Worm (Caenorhabditis elegans) whole organism, L4 larva: ENCODE data around the gene T19E7.6.
A peak's percentile ranks its signal among the peaks of the same experiment; 100 is the strongest.

ENCODE experiments used
- F37D6.2 ChIP-seq: sonication (generic microtip); optimal IDR thresholded peaks from 2 replicates; lab custom pipeline; 2016; ENCODE audit warnings: mild to moderate bottlenecking, missing genetic modification characterization, missing compliant biosample characterization
- F44E2.7 ChIP-seq: fragments of 200-800 bp; sonication (Bioruptor generic); IDR thresholded peaks from 2 replicates; pipeline ENCODE4 v2.1.2; 2022; ENCODE audit warnings: missing genetic modification characterization, missing compliant biosample characterization
- T20F7.1 ChIP-seq: fragments of 200-800 bp; sonication (Bioruptor generic); optimal IDR thresholded peaks from 2 replicates; lab custom pipeline; 2018; ENCODE audit warnings: mild to moderate bottlenecking, missing genetic modification characterization, missing compliant biosample characterization
- T26A8.4 ChIP-seq: fragments of 200-800 bp; sonication (Bioruptor generic); IDR thresholded peaks from 2 replicates; pipeline ENCODE4 v1.3.6; 2022; ENCODE audit warnings: missing genetic modification characterization, missing compliant biosample characterization
- Y105C5A.15 ChIP-seq: fragments of 200-800 bp; sonication (Bioruptor generic); IDR thresholded peaks from 2 replicates; pipeline ENCODE4 v1.3.6; 2022; ENCODE audit warnings: missing genetic modification characterization, missing compliant biosample characterization
- Y48G9A.11 ChIP-seq: fragments of 200-800 bp; sonication (Bioruptor generic); IDR thresholded peaks from 2 replicates; pipeline ENCODE4 v1.3.6; 2022; ENCODE audit warnings: missing genetic modification reagents, missing genetic modification characterization, missing compliant biosample characterization
- Y5F2A.4 ChIP-seq: fragments of 200-800 bp; sonication (Bioruptor generic); optimal IDR thresholded peaks from 2 replicates; lab custom pipeline; 2018; ENCODE audit warnings: mild to moderate bottlenecking, missing genetic modification characterization, missing compliant biosample characterization
- ZK337.2 ChIP-seq: fragments of 200-800 bp; sonication (Bioruptor generic); IDR thresholded peaks from 2 replicates; pipeline ENCODE4 v1.3.6; 2022; ENCODE audit warnings: missing genetic modification reagents, missing genetic modification characterization, missing compliant biosample characterization
- aha-1 ChIP-seq: fragments of 150-350 bp; peaks from one replicate; lab custom pipeline; 2014; ENCODE audit warnings: missing biosample characterization, missing genetic modification characterization
- aly-2 ChIP-seq: sonication (generic microtip); optimal IDR thresholded peaks from 2 replicates; lab custom pipeline; 2018; ENCODE audit warnings: missing biosample characterization, missing genetic modification characterization
- attf-4 ChIP-seq: sonication (generic microtip); optimal IDR thresholded peaks from 3 replicates; lab custom pipeline; 2017; ENCODE audit warnings: missing biosample characterization, missing genetic modification characterization
- ceh-20 ChIP-seq: fragments of 200-800 bp; sonication (Bioruptor generic); IDR thresholded peaks from 2 replicates; pipeline ENCODE4 v1.3.6; 2022; ENCODE audit warnings: missing genetic modification reagents, missing genetic modification characterization, missing compliant biosample characterization
- ceh-28 ChIP-seq: fragments of 150-350 bp; optimal IDR thresholded peaks from 2 replicates; lab custom pipeline; 2014; ENCODE audit warnings: missing biosample characterization, missing genetic modification reagents, missing genetic modification characterization
- ceh-44 ChIP-seq: fragments of 200-800 bp; sonication (Bioruptor generic); IDR thresholded peaks from 2 replicates; pipeline ENCODE4 v1.3.6; 2022; ENCODE audit warnings: missing genetic modification reagents, missing genetic modification characterization, missing compliant biosample characterization
- ceh-82 ChIP-seq: sonication (generic microtip); optimal IDR thresholded peaks from 2 replicates; lab custom pipeline; 2017; ENCODE audit warnings: missing biosample characterization, missing genetic modification characterization
- cey-2 ChIP-seq: sonication (generic microtip); optimal IDR thresholded peaks from 3 replicates; lab custom pipeline; 2017; ENCODE audit warnings: missing genetic modification characterization, mild to moderate bottlenecking, missing compliant biosample characterization, antibody characterized with exemption, borderline replicate concordance; ENCODE audit not compliant: insufficient read depth
- daf-19 ChIP-seq: fragments of 200-800 bp; sonication (Bioruptor generic); conservative IDR thresholded peaks from 2 replicates; pipeline ENCODE4 v1.3.6; 2022; ENCODE audit warnings: missing genetic modification characterization, missing compliant biosample characterization
- daf-8 ChIP-seq: fragments of 200-800 bp; sonication (Bioruptor generic); IDR thresholded peaks from 2 replicates; pipeline ENCODE4 v1.3.6; 2022; ENCODE audit warnings: missing genetic modification characterization, missing compliant biosample characterization
- dmd-9 ChIP-seq: fragments of 200-800 bp; sonication (Bioruptor generic); IDR thresholded peaks from 2 replicates; pipeline ENCODE4 v1.3.6; 2022; ENCODE audit warnings: missing genetic modification reagents, missing genetic modification characterization, missing compliant biosample characterization
- dpl-1 ChIP-seq: fragments of 150-350 bp; optimal IDR thresholded peaks from 2 replicates; lab custom pipeline; 2014; ENCODE audit warnings: missing biosample characterization, missing genetic modification reagents, missing genetic modification characterization
- egl-43 ChIP-seq: fragments of 200-800 bp; sonication (Bioruptor generic); IDR thresholded peaks from 2 replicates; pipeline ENCODE4 v1.3.6; 2022; ENCODE audit warnings: missing genetic modification reagents, missing genetic modification characterization, missing compliant biosample characterization
- hif-1 ChIP-seq, 2 experiments: sonication (generic microtip); optimal IDR thresholded peaks; 2 replicates each; lab custom pipeline; 2016 to 2017; ENCODE audit warnings: missing compliant biosample characterization in 2 of 2, missing genetic modification characterization in 2 of 2, missing genetic modification reagents in 2 of 2, missing genotype in 2 of 2, mild to moderate bottlenecking in 1 of 2
- hlh-30 ChIP-seq: sonication (generic microtip); optimal IDR thresholded peaks from 2 replicates; lab custom pipeline; 2017; ENCODE audit warnings: antibody characterized with exemption, mild to moderate bottlenecking, missing genetic modification characterization, missing compliant biosample characterization; ENCODE audit not compliant: insufficient read depth
- lim-7 ChIP-seq: fragments of 200-800 bp; sonication (Bioruptor generic); IDR thresholded peaks from 2 replicates; pipeline ENCODE4 v1.3.6; 2022; ENCODE audit warnings: missing genetic modification characterization, missing compliant biosample characterization
- lin-13 ChIP-seq: fragments of 150-350 bp; optimal IDR thresholded peaks from 2 replicates; lab custom pipeline; 2014; ENCODE audit warnings: missing biosample characterization, missing genetic modification reagents, missing genetic modification characterization
- lin-29 ChIP-seq: fragments of 200-800 bp; sonication (Bioruptor generic); IDR thresholded peaks from 2 replicates; pipeline ENCODE4 v1.3.6; 2022; ENCODE audit warnings: missing genetic modification reagents, missing genetic modification characterization, missing compliant biosample characterization
- lin-39 ChIP-seq: fragments of 150-350 bp; optimal IDR thresholded peaks from 2 replicates; lab custom pipeline; 2014; ENCODE audit warnings: missing biosample characterization, missing genetic modification reagents, missing genetic modification characterization
- lsy-2 ChIP-seq, 2 experiments: fragments of 150-350 bp in 1 of 2; sonication (generic microtip) in 1 of 2; optimal IDR thresholded peaks; 2 replicates each; lab custom pipeline; 2014 to 2017; ENCODE audit warnings: missing biosample characterization in 2 of 2, missing genetic modification characterization in 2 of 2
- madf-5 ChIP-seq, 2 experiments: fragments of 200-800 bp; sonication (Bioruptor generic); IDR thresholded peaks; 2 replicates each; pipeline ENCODE4 v1.3.6; 2022; ENCODE audit warnings: missing compliant biosample characterization in 2 of 2, missing genetic modification characterization in 2 of 2
- madf-9 ChIP-seq: fragments of 200-800 bp; sonication (Bioruptor generic); conservative IDR thresholded peaks from 2 replicates; pipeline ENCODE4 v1.3.6; 2022; ENCODE audit warnings: missing genetic modification reagents, missing genetic modification characterization, missing compliant biosample characterization
- mdl-1 ChIP-seq, 2 experiments: fragments of 150-350 bp in 1 of 2; sonication (generic microtip) in 1 of 2; optimal IDR thresholded peaks; 2 replicates each; lab custom pipeline; 2014 to 2017; ENCODE audit warnings: missing biosample characterization in 2 of 2, missing genetic modification characterization in 2 of 2
- mes-2 ChIP-seq: sonication (generic microtip); optimal IDR thresholded peaks from 2 replicates; lab custom pipeline; 2016; ENCODE audit warnings: missing genotype, mild to moderate bottlenecking, missing genetic modification characterization, missing compliant biosample characterization; ENCODE audit not compliant: poor library complexity, severe bottlenecking
- mxl-2 ChIP-seq: fragments of 200-800 bp; sonication (Bioruptor generic); conservative IDR thresholded peaks from 2 replicates; pipeline ENCODE4 v1.3.6; 2022; ENCODE audit warnings: missing genetic modification reagents, missing genetic modification characterization, missing compliant biosample characterization
- nhr-10 ChIP-seq: fragments of 150-350 bp; optimal IDR thresholded peaks from 2 replicates; lab custom pipeline; 2014; ENCODE audit warnings: missing biosample characterization, missing genetic modification characterization
- nhr-102 ChIP-seq: sonication (generic microtip); optimal IDR thresholded peaks from 2 replicates; lab custom pipeline; 2016; ENCODE audit warnings: mild to moderate bottlenecking, missing genetic modification characterization, moderate library complexity, missing compliant biosample characterization
- nhr-11 ChIP-seq: fragments of 150-350 bp; optimal IDR thresholded peaks from 2 replicates; lab custom pipeline; 2014; ENCODE audit warnings: missing biosample characterization, missing genetic modification characterization
- nhr-237 ChIP-seq: sonication (generic microtip); optimal IDR thresholded peaks from 2 replicates; lab custom pipeline; 2017; ENCODE audit warnings: missing biosample characterization, missing genetic modification characterization
- nhr-28 ChIP-seq: fragments of 150-350 bp; optimal IDR thresholded peaks from 2 replicates; lab custom pipeline; 2014; ENCODE audit warnings: missing biosample characterization, missing genetic modification characterization
- nhr-77 ChIP-seq: fragments of 150-350 bp; optimal IDR thresholded peaks from 2 replicates; lab custom pipeline; 2014; ENCODE audit warnings: missing biosample characterization, missing genetic modification characterization
- pqm-1 ChIP-seq: sonication (generic microtip); optimal IDR thresholded peaks from 2 replicates; lab custom pipeline; 2017; ENCODE audit warnings: missing biosample characterization, missing genetic modification characterization
- skn-1 ChIP-seq: fragments of 150-350 bp; optimal IDR thresholded peaks from 2 replicates; lab custom pipeline; 2014; ENCODE audit warnings: missing biosample characterization, missing genetic modification characterization
- spr-1 ChIP-seq: sonication (generic microtip); optimal IDR thresholded peaks from 2 replicates; lab custom pipeline; 2016; ENCODE audit warnings: mild to moderate bottlenecking, missing genetic modification characterization, missing compliant biosample characterization
- spr-3 ChIP-seq: fragments of 200-800 bp; sonication (Bioruptor generic); optimal IDR thresholded peaks from 2 replicates; lab custom pipeline; 2018; ENCODE audit warnings: mild to moderate bottlenecking, missing genetic modification characterization, missing compliant biosample characterization
- tra-1 ChIP-seq: fragments of 200-800 bp; sonication (Bioruptor generic); IDR thresholded peaks from 2 replicates; pipeline ENCODE4 v1.3.6; 2022; ENCODE audit warnings: missing genetic modification reagents, missing genetic modification characterization, missing compliant biosample characterization
- unc-62 ChIP-seq, 3 experiments: fragments of 150-350 bp in 1 of 3; sonication (generic microtip); optimal IDR thresholded peaks in 2 of 3; peaks in 1 of 3; 1 replicate in 1 of 3; 2 replicates in 2 of 3; lab custom pipeline; 2014 to 2017; ENCODE audit warnings: missing biosample characterization in 3 of 3, missing genetic modification characterization in 3 of 3, missing genetic modification reagents in 3 of 3, missing genotype in 1 of 3
- vab-7 ChIP-seq: fragments of 200-800 bp; sonication (Bioruptor generic); IDR thresholded peaks from 2 replicates; pipeline ENCODE4 v1.3.6; 2022; ENCODE audit warnings: missing genetic modification reagents, missing genetic modification characterization, missing compliant biosample characterization
- zfp-2 ChIP-seq: sonication (generic microtip); optimal IDR thresholded peaks from 2 replicates; lab custom pipeline; 2016; ENCODE audit warnings: mild to moderate bottlenecking, missing genetic modification characterization, missing compliant biosample characterization
- zfp-3 ChIP-seq: fragments of 200-800 bp; sonication (Bioruptor generic); conservative IDR thresholded peaks from 2 replicates; pipeline ENCODE4 v1.3.6; 2022; ENCODE audit warnings: missing genetic modification reagents, missing genetic modification characterization, missing compliant biosample characterization
- zip-11 ChIP-seq: fragments of 200-800 bp; sonication (Bioruptor generic); IDR thresholded peaks from 2 replicates; pipeline ENCODE4 v1.3.6; 2022; ENCODE audit warnings: missing genetic modification characterization, missing compliant biosample characterization
- ztf-11 ChIP-seq: fragments of 150-350 bp; optimal IDR thresholded peaks from 2 replicates; lab custom pipeline; 2014; ENCODE audit warnings: missing biosample characterization, missing genetic modification characterization
- ztf-7 ChIP-seq: fragments of 150-350 bp; optimal IDR thresholded peaks from 2 replicates; lab custom pipeline; 2014; ENCODE audit warnings: missing biosample characterization, missing genetic modification characterization

T19E7.6 gene

DNA sequence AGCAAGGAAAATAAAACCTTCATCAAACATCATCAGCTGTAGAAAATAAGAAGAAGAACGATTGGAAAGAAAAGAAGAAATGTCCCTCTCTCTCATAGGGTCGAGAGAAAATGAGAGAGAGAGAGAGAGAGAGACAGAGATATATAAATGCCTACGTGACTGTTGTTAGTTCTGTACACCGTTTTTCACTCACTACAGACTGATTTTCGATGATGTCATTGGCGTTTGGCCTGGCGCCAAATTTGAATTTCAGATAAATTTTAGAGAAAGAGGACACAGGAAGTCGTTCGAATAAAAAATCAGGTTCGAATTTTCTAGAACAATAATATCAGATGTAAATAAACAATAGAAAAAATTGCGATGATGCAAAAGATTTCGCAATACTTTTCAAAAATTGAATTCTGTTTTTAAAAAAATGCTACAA lies 13.3 kb downstream of the T19E7.6 start (continued):
- no peak for TF ChIP-seq dmd-9 (GFP tag; lab: Robert Waterston, UW)
- no peak for TF ChIP-seq F44E2.7 (GFP tag; lab: Robert Waterston, UW)
- TF ChIP-seq mdl-1 (tag; optimal IDR thresholded peaks at IDR 0.05; lab: Kevin White, UChicago), result peak in 1 of 2 experiments; percentile 81
- TF ChIP-seq T20F7.1 (GFP tag; lab: Kevin White, UChicago), result peak; percentile 53
- peak; percentile 51 for TF ChIP-seq hlh-30
- TF ChIP-seq hif-1 (tag; optimal IDR thresholded peaks at IDR 0.05; lab: Kevin White, UChicago), result peak; percentile 88 to 100
- TF ChIP-seq daf-19 (GFP tag; lab: Robert Waterston, UW), result no peak
- TF ChIP-seq lin-39 (tag; lab: Kevin White, UChicago), result no peak
- TF ChIP-seq attf-4 (tag; lab: Kevin White, UChicago), result no peak
- peak; percentile 72 for TF ChIP-seq nhr-77 (tag; lab: Kevin White, UChicago)
- TF ChIP-seq zfp-2 (tag; lab: Kevin White, UChicago), result no peak
- peak; percentile 31 for TF ChIP-seq mes-2
- TF ChIP-seq nhr-10 (tag; lab: Kevin White, UChicago), result peak; percentile 71
- TF ChIP-seq vab-7 (GFP tag; lab: Robert Waterston, UW), result no peak
- no peak for TF ChIP-seq ceh-20
- TF ChIP-seq madf-5 (GFP tag; IDR thresholded peaks at IDR 0.05; lab: Robert Waterston, UW), result no peak
- no peak; the same call in 1 of the 2 replicates for TF ChIP-seq madf-9
- no peak for TF ChIP-seq nhr-237
- TF ChIP-seq egl-43 (GFP tag; lab: Robert Waterston, UW), result no peak
- TF ChIP-seq ceh-28, result no peak
- peak; percentile 63 for TF ChIP-seq nhr-11
- peak; percentile 99 for TF ChIP-seq nhr-28
- TF ChIP-seq ztf-11, result no peak
- TF ChIP-seq zfp-3 (GFP tag; lab: Robert Waterston, UW), result no peak
- no peak for TF ChIP-seq skn-1
- TF ChIP-seq nhr-102 (tag; lab: Kevin White, UChicago), result peak; percentile 4
- no peak for TF ChIP-seq lim-7 (GFP tag; lab: Robert Waterston, UW)
- no peak for TF ChIP-seq spr-3 (GFP tag; lab: Kevin White, UChicago)
- 0 out of 2 replicates have a peak, but pooled peaks have one; percentile 20 for TF ChIP-seq mxl-2 (GFP tag; lab: Robert Waterston, UW)
- no peak for TF ChIP-seq lin-29
- TF ChIP-seq ZK337.2, result no peak
- peak; percentile 38 for TF ChIP-seq spr-1 (tag; lab: Kevin White, UChicago)
- TF ChIP-seq aha-1 (tag; lab: Kevin White, UChicago), result peak; percentile 100
- no peak for TF ChIP-seq ceh-44 (GFP tag; lab: Robert Waterston, UW)
- no peak for TF ChIP-seq unc-62 (GFP tag; optimal IDR thresholded peaks at IDR 0.05 in 1 of 2; lab: Kevin White, UChicago)
- TF ChIP-seq unc-62 (tag; optimal IDR thresholded peaks at IDR 0.05; lab: Kevin White, UChicago), result no peak
- TF ChIP-seq cey-2 (tag; lab: Kevin White, UChicago), result no peak
- TF ChIP-seq pqm-1 (tag; lab: Kevin White, UChicago), result no peak
- TF ChIP-seq ztf-7 (tag; lab: Kevin White, UChicago), result no peak
- TF ChIP-seq ceh-82 (tag; lab: Kevin White, UChicago), result no peak
- peak; percentile 95 for TF ChIP-seq lin-13 (GFP tag; lab: Kevin White, UChicago)
- peak; percentile 63; the same call in 1 of the 2 replicates for TF ChIP-seq tra-1 (GFP tag; lab: Robert Waterston, UW)
- TF ChIP-seq aly-2, result no peak
- TF ChIP-seq T26A8.4 (GFP tag; lab: Robert Waterston, UW), result peak; percentile 44
- TF ChIP-seq Y5F2A.4 (GFP tag; lab: Kevin White, UChicago), result no peak
- no peak for TF ChIP-seq F37D6.2
- no peak for TF ChIP-seq Y105C5A.15 (GFP tag; lab: Robert Waterston, UW)
- peak; percentile 83 for TF ChIP-seq dpl-1
- no peak for TF ChIP-seq daf-8 (GFP tag; lab: Robert Waterston, UW)
- TF ChIP-seq Y48G9A.11, result no peak
- TF ChIP-seq lsy-2 (tag; optimal IDR thresholded peaks at IDR 0.05; lab: Kevin White, UChicago), result peak in 1 of 2 experiments; percentile 59
- TF ChIP-seq zip-11, result no peak
